Fruit fly (Drosophila melanogaster) whole organism, adult: ENCODE data around the gene Met.

Experiments
- CG14711 ChIP-seq: fragments of 200-800 bp; sonication (Bioruptor generic); optimal IDR thresholded peaks from 2 replicates; lab custom pipeline; 2018; ENCODE audit warnings: missing biosample characterization, mild to moderate bottlenecking, missing genetic modification characterization, moderate library complexity
- CG1620 ChIP-seq: fragments of 200-800 bp; sonication (Bioruptor generic); optimal IDR thresholded peaks from 2 replicates; lab custom pipeline; 2016; ENCODE audit warnings: missing biosample characterization, missing genetic modification characterization
- CG5204 ChIP-seq: fragments of 200-800 bp; sonication (Bioruptor generic); optimal IDR thresholded peaks from 2 replicates; lab custom pipeline; 2016; ENCODE audit warnings: missing biosample characterization, missing genetic modification characterization
- CG7101 ChIP-seq: fragments of 200-800 bp; sonication (Bioruptor generic); optimal IDR thresholded peaks from 2 replicates; lab custom pipeline; 2018; ENCODE audit warnings: missing biosample characterization, mild to moderate bottlenecking, missing genetic modification characterization, moderate library complexity
- Clk ChIP-seq: fragments of 200-800 bp; sonication (Bioruptor generic); optimal IDR thresholded peaks from 2 replicates; lab custom pipeline; 2017; ENCODE audit warnings: missing biosample characterization, missing genetic modification characterization
- Mnt ChIP-seq: fragments of 200-800 bp; sonication (Bioruptor generic); optimal IDR thresholded peaks from 2 replicates; lab custom pipeline; 2016; ENCODE audit warnings: missing biosample characterization, mild to moderate bottlenecking, missing genetic modification characterization
- ovo ChIP-seq: fragments of 200-800 bp; sonication (Bioruptor generic); optimal IDR thresholded peaks from 2 replicates; lab custom pipeline; 2016; ENCODE audit warnings: missing biosample characterization, missing genetic modification characterization
- toe ChIP-seq: fragments of 200-800 bp; sonication (Bioruptor generic); optimal IDR thresholded peaks from 2 replicates; lab custom pipeline; 2016; ENCODE audit warnings: missing biosample characterization, missing genetic modification characterization

DNA sequence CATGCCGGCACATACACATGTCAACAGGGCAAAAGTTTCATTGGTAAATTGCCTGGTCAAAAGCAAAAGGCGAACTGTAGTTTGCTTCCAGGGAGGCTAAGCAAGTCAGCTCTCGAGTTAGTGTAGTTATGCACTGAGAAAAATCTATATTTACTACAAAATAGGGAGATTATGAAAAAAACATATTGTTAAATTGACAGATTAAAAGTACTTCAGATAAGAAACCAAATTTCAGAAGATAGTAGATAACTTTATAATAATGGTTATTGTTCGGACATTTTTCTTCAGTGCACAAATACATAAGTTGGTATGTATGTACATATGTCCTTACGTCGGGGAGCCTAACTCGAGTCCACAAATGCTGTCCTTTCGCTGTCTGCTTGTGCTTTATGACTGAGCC, 41.2 kb downstream of the Met start:
- no peak for TF ChIP-seq CG14711 (tag; lab: Kevin White, UChicago)
- TF ChIP-seq Clk = no peak
- TF ChIP-seq CG7101 (tag; lab: Kevin White, UChicago) = no peak
- TF ChIP-seq Mnt (GFP tag; lab: Kevin White, UChicago) = no peak
- TF ChIP-seq CG5204 = no peak
- TF ChIP-seq ovo (GFP tag; lab: Kevin White, UChicago) = no peak
- no peak for TF ChIP-seq CG1620 (GFP tag; lab: Kevin White, UChicago)
- no peak for TF ChIP-seq toe (GFP tag; lab: Kevin White, UChicago)
